Worm (Caenorhabditis elegans) whole organism, late embryonic: Measurements from ENCODE around the gene oac-55.

Source experiments
- ceh-6 ChIP-seq: fragments of 200-800 bp; sonication (Bioruptor generic); optimal IDR thresholded peaks from 2 replicates; lab custom pipeline; 2018; ENCODE audit warnings: mild to moderate bottlenecking, missing genetic modification characterization, missing compliant biosample characterization
- fkh-10 ChIP-seq: fragments of 150-350 bp; optimal IDR thresholded peaks from 2 replicates; lab custom pipeline; 2014; ENCODE audit warnings: missing biosample characterization, missing genetic modification reagents, missing genetic modification characterization
- fkh-6 ChIP-seq: sonication (generic microtip); optimal IDR thresholded peaks from 2 replicates; lab custom pipeline; 2016; ENCODE audit warnings: missing genetic modification characterization, missing compliant biosample characterization
- pag-3 ChIP-seq: sonication (generic microtip); optimal IDR thresholded peaks from 2 replicates; lab custom pipeline; 2016; ENCODE audit warnings: missing compliant biosample characterization, missing genetic modification characterization, borderline replicate concordance

DNA sequence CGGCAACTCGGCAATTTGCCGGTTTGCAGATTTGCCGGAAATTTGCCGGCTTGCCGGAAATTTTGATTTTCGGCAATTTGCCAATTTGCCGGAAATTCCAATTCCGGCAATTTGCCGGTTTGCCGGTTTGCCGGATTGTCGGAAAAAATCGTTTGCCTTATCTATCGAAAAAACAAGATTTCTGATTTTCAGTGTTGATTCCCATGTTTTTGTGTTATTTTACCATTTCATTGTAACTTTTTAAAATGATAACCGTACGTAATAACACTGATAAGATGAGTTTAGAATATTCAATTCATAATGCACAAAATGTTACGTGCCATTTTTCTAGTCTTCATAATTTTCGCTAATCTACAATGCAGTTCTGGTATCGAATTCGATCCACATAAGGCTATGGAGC, at the start of gene oac-55:
- TF ChIP-seq fkh-10 (GFP tag; lab: Kevin White, UChicago) (no peak), ceh-6 (GFP tag; lab: Kevin White, UChicago) (no peak), pag-3 (no peak), fkh-6 (no peak)
